Fruit fly (Drosophila melanogaster) whole organism, larva: ENCODE data around the gene CG42780.
A peak's percentile ranks its signal among the peaks of the same experiment; 100 is the strongest.

Experiments
- noc ChIP-seq: fragments of 200-800 bp; sonication (Bioruptor generic); optimal IDR thresholded peaks from 3 replicates; lab custom pipeline; 2019; ENCODE audit warnings: missing biosample characterization, mild to moderate bottlenecking, missing genetic modification characterization, moderate library complexity

The CG42780 gene

DNA sequence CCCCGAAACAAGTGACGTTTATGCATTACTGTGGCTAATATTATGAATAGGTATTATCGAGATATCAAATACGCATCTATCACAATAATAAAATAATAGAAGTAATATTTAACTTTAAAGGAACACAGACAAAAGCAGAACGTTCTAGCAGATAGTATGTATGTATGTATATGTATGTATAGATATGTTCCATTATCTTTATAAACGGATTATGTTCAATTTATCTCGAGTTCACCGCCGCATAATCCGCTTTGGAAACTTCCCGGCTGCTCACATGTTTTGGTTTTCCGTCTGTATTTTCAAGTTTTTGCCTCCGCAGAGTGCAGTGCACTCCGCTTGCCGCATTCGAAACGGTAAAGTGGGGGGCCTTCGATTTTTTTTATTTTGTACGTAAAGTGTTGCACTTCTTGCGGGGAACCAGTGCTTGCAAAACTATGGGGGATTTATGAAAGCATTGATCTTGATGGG lies 3.6 kb upstream of the CG42780 start:
- TF ChIP-seq noc (tag; lab: Kevin White, UChicago), result no peak

DNA sequence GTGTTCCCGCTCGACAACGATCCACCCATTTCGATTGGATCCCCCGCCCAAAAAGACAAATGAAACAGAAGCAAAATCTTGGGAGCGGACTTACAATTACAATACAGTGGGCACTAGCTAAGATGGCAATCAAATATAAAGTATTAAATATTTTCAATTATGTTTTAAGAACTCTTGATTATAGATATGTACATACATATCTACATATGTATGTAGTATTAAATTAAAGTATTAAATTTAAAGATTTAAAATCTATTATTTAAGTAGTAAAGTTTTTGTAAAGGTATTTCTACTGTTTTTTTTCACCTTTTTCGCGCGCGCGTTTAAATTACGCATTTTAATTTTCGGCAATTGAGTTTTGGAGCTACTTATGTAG lies 2.8 kb upstream of the CG42780 start:
- no peak for TF ChIP-seq noc (tag; lab: Kevin White, UChicago)

DNA sequence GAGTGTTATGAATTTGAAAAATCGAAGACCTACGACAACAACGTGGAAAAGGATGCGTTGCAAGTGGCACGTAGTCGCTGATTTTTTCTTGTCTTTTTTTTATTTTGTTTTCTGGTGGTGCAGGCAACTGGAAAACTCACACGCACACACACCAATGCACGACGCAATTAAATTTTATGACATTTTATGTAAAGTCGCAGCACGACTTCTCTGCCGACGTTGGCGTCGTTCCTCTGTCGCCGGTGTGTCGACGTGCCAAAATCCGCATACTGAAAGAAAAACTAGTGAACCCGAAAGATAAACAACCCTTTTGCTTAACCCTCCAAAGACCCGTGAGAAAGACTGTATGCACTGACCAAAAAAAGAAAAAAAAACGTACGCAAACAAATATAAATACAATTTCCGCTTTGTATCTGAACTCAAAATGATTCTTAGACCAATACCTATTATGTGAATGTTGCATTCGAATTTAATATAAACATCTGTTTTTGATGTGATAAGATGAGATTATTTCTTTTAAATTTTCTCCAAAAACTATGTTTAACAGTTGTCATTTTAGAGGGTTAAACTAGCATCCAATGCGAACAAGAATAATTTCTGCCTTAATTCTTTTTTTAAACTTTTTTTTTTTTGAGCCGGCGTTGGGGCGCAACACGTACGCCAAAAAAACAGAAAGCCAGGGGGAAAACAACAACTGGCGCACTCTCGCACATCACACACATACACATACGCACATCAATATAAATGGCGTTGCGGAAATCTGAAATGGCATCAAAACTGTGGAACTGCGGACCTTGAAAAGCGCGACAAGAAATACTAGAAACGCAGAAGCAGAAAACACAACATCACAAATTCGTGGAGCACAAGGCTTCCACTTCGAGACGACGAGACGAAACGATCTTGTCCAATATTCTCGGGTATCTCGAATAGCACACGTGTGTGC lies 2.1 kb upstream of the CG42780 start:
- TF ChIP-seq noc (tag; lab: Kevin White, UChicago), result peak; percentile 18

- no peak for TF ChIP-seq noc (tag; lab: Kevin White, UChicago)
These were observed 1.3 kb upstream of the CG42780 start for dm6 chrX:7333298-7333743.

dm6 chrX:7332493-7332892 lies 502 bp upstream of the CG42780 start:
- no peak for TF ChIP-seq noc (tag; lab: Kevin White, UChicago)

DNA sequence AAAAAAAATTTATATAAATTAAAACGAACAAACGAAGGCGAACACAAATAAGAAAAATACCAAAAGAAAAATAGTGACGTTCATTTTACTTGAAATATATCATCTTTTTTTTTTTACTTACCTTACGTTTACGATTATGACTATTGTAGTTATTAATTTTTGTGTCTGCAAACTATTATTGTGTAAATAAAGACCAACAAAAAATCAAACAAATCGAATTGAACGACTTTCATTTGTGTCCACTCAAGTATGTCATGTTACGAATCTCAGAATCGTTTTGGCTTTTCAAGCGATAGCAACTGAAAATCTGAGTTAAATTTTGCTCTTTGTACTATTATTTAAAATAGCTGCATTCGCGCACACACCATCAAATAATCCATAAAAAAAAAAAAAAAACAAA lies 3.2 kb downstream of the CG42780 start, which contains the start of gene Acsf3:
TSS of gene Acsf3 (plus strand) at position 301 of the 400 bp plus-strand sequence.
- no peak for TF ChIP-seq noc (tag; lab: Kevin White, UChicago)

DNA sequence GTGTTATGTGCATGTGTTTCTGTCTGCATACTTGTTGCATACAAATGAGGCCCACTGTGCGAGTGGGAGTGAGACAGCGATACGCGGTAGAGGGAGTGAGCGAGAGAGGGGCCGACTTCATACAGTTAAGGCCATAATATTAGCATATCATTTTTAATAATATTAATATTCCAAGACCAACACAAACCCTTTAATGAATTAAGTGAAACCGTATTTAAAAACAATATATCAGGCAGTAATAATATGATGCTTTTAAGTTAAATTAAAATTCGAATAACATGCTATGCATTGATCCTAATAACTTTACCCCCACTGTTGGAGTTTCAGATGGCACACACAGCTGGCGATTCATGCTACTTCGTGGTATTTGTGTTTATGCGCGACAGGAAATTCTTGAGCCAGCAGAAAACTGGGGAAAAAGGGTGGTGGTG lies 7.2 kb downstream of the CG42780 start:
- peak; percentile 92 for TF ChIP-seq noc (tag; lab: Kevin White, UChicago)

- no peak for TF ChIP-seq noc (tag; lab: Kevin White, UChicago)
These were observed 8.1 kb downstream of the CG42780 start, which contains the start of the genes Atg5 and Dok for dm6 chrX:7323649-7324511. Gene Atg5 (minus strand): TSS chrX:7323770. Gene Dok (plus strand): TSS chrX:7324214.

DNA sequence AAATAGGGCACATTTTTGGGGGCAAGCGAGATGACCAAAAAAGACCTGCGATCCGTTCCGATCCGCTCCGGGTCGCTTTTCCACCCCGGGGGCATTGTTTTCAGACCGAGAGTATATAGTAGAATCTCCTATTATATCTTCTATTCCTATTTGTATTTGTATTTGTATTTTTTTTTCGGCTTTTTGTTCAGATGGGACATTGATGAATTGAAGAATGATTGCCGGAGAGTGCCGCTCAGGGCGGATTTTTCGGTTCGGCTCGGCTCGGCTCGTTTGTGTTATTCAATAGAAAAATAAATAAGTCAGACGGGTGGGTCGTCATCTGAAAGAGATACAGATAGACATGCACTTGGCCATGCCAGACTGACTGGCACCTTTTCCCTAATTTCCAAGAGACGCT lies 10.2 kb downstream of the CG42780 start:
- TF ChIP-seq noc (tag; lab: Kevin White, UChicago), result no peak

DNA sequence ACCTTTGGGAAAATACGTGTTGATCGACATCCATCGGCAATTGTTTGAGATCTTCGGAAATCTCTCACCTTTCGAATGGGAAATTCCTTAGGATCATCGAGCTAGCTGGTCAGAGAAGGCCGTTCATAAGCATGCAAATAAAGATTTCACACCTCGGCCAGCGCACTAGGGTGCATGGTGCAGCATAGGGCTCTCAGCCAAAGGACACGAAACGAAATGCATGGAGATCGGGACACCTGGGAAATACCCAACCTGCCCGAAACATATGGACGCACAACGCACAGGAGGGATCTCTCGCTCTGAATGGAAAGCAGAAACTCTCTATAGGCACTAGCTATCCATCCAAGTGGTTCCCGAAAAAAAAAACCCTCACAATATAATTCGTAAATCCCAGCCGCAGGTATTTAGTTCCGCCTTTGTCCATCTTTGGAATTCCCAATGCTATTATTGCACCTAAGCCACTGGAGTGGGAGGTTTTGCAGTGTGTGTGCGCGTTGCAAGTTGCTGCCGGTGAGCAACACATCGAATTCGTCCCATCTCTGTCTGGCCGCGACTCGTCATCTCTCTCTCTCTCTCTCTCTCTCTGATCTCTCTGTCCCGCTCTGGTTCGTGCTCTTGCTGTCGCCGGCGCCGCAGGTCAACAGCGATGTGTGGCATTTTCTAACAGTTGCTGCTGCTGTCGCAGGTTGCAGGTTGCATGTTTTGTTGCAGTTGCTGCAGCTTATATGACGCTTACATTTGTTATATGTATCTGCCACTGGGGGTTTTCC lies 11.4 kb downstream of the CG42780 start:
- no peak for TF ChIP-seq noc (tag; lab: Kevin White, UChicago)

- no peak for TF ChIP-seq noc (tag; lab: Kevin White, UChicago)
These were observed 12.3 kb downstream of the CG42780 start for dm6 chrX:7319703-7320088.

dm6 chrX:7319053-7319702 lies 12.8 kb downstream of the CG42780 start:
- TF ChIP-seq noc (tag; lab: Kevin White, UChicago), result no peak

DNA sequence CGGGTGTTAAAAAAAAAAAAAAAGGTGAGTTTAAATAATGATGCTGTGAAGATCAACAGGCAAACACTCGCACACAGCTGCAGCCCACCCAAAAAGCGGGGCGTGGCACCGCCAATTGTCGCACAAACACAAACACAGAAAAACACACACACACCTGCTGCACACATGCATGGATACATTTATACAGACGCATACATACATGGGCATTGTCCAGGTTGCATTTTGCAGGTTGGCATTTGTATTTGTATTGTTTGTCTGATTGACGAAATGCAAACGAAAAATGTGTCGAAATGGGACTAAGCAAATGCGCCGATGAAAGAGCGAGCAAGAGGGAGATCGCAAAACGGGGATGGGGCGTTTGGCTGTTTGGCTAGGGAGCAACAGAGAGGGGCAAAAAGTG lies 13.5 kb downstream of the CG42780 start:
- no peak for TF ChIP-seq noc (tag; lab: Kevin White, UChicago)
